Worm (Caenorhabditis elegans): ENCODE measurements around the gene tbx-38.

DNA sequence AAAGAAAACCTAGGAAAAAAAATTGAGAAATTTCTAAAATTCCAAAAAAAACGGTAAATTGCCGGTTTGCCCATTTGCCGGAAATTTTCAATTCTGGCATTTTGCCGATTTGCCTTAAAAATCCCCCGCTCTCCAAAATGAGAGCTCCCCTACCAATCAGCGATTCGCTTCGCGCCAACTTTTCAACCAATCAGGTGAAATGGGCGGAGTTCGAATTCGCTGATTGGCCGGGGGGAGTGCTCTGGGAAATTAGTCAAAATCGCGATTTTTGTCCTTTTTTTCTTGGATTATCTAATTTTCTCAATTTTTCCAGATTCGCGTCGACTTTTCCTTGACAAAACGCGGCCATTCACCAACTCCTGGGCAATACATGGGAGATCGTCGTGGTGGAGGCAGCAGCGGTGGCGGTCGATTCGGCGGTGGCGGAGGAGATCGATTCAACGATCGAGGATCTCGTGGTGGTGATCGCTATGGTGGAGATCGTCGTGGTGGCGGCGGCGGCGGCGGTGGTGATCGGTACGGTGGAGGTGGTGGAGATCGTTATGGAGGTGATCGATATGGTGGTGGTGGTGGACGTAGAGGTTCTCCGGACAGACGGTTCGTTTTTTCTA lies 43.8 kb upstream of the tbx-38 start:
- TF ChIP-seq tab-1 (GFP tag; IDR thresholded peaks at IDR 0.05) (no peak), flt-1 (GFP tag; IDR thresholded peaks at IDR 0.05) (no peak), med-1 (GFP tag; optimal IDR thresholded peaks at IDR 0.05; ENCODE audit: insufficient read depth) (no peak), ztf-23 (GFP tag; IDR thresholded peaks at IDR 0.05) (peak; percentile 16; the same call in 1 of the 2 replicates), cog-1 (tag; optimal IDR thresholded peaks at IDR 0.05) (no peak), T22C8.4 (GFP tag; IDR thresholded peaks at IDR 0.05) (no peak)
